Fruit fly (Drosophila melanogaster) whole organism, embryonic: ENCODE measurements around the gene ClC-c.

Experiments
- CG11695 ChIP-seq: fragments of 200-800 bp; sonication (Bioruptor generic); IDR thresholded peaks from 3 replicates; pipeline ENCODE4 v1.3.6; 2022; ENCODE audit warnings: missing biosample characterization, missing genetic modification characterization
- CG14014 ChIP-seq: fragments of 200-800 bp; sonication (Bioruptor generic); IDR thresholded peaks from 2 replicates; pipeline ENCODE4 v1.3.6; 2022; ENCODE audit warnings: missing biosample characterization, missing genetic modification characterization
- CG15011 ChIP-seq: fragments of 200-800 bp; sonication (Bioruptor generic); optimal IDR thresholded peaks from 3 replicates; lab custom pipeline; 2018; ENCODE audit warnings: missing biosample characterization, mild to moderate bottlenecking, missing genetic modification characterization
- CG1602 ChIP-seq: fragments of 200-800 bp; sonication (Bioruptor generic); optimal IDR thresholded peaks from 3 replicates; lab custom pipeline; 2016; ENCODE audit warnings: missing biosample characterization, missing genetic modification characterization
- CG17361 ChIP-seq: fragments of 200-800 bp; sonication (Bioruptor generic); IDR thresholded peaks from 3 replicates; pipeline ENCODE4 v1.3.6; 2022; ENCODE audit warnings: missing biosample characterization, missing genetic modification characterization
- CG18599 ChIP-seq: fragments of 200-800 bp; sonication (Bioruptor generic); optimal IDR thresholded peaks from 3 replicates; lab custom pipeline; 2017; ENCODE audit warnings: missing biosample characterization, missing genetic modification characterization, mild to moderate bottlenecking, moderate library complexity, missing genetic modification reagents
- CG18619 ChIP-seq: fragments of 200-800 bp; sonication (Bioruptor generic); optimal IDR thresholded peaks from 3 replicates; lab custom pipeline; 2017; ENCODE audit warnings: missing biosample characterization, mild to moderate bottlenecking, missing genetic modification characterization
- CG2712 ChIP-seq: fragments of 200-800 bp; optimal IDR thresholded peaks from 3 replicates; lab custom pipeline; 2019; ENCODE audit warnings: missing biosample characterization, mild to moderate bottlenecking, missing genetic modification characterization, moderate library complexity
- CG32532 ChIP-seq: fragments of 200-800 bp; sonication (Bioruptor generic); IDR thresholded peaks from 2 replicates; pipeline ENCODE4 v1.3.6; 2022; ENCODE audit warnings: missing biosample characterization, missing genetic modification characterization
- CG4360 ChIP-seq: fragments of 200-800 bp; sonication (Bioruptor generic); IDR thresholded peaks from 2 replicates; pipeline ENCODE4 v1.3.6; 2022; ENCODE audit warnings: missing biosample characterization, missing genetic modification characterization
- CG6254 ChIP-seq: fragments of 200-800 bp; sonication (Bioruptor generic); optimal IDR thresholded peaks from 3 replicates; lab custom pipeline; 2017; ENCODE audit warnings: mild to moderate bottlenecking, missing biosample characterization, missing genetic modification reagents, missing genetic modification characterization
- CG8359 ChIP-seq: fragments of 200-800 bp; sonication (Bioruptor generic); optimal IDR thresholded peaks from 2 replicates; lab custom pipeline; 2017; ENCODE audit warnings: missing biosample characterization, mild to moderate bottlenecking, missing genetic modification characterization, borderline replicate concordance
- CG8388 ChIP-seq: fragments of 200-800 bp; sonication (Bioruptor generic); optimal IDR thresholded peaks from 2 replicates; lab custom pipeline; 2019; ENCODE audit warnings: missing biosample characterization, mild to moderate bottlenecking, missing genetic modification characterization, moderate library complexity
- CG9932 ChIP-seq: fragments of 200-800 bp; sonication (Bioruptor generic); IDR thresholded peaks from 2 replicates; pipeline ENCODE4 v1.3.6; 2022; ENCODE audit warnings: missing biosample characterization, missing genetic modification characterization
- Chrac-16 ChIP-seq: fragments of 200-800 bp; sonication (Bioruptor generic); optimal IDR thresholded peaks from 3 replicates; lab custom pipeline; 2016; ENCODE audit warnings: missing biosample characterization, missing genetic modification characterization
- Dbx ChIP-seq: fragments of 200-800 bp; sonication (Bioruptor generic); IDR thresholded peaks from 3 replicates; pipeline ENCODE4 v1.3.6; 2022; ENCODE audit warnings: missing biosample characterization, missing genetic modification characterization
- Ets65A ChIP-seq: fragments of 200-800 bp; sonication (Bioruptor generic); peaks from one replicate; lab custom pipeline; 2016; ENCODE audit warnings: missing biosample characterization, missing genetic modification characterization
- Fer3 ChIP-seq: fragments of 200-800 bp; sonication (Bioruptor generic); optimal IDR thresholded peaks from 2 replicates; lab custom pipeline; 2018; ENCODE audit warnings: missing biosample characterization, mild to moderate bottlenecking, missing genetic modification characterization, moderate library complexity
- HLH3B ChIP-seq: fragments of 200-800 bp; sonication (Bioruptor generic); IDR thresholded peaks from 2 replicates; pipeline ENCODE4 v1.3.6; 2022; ENCODE audit warnings: missing biosample characterization, missing genetic modification characterization
- Hmr ChIP-seq: fragments of 200-800 bp; sonication (Bioruptor generic); optimal IDR thresholded peaks from 3 replicates; lab custom pipeline; 2017; ENCODE audit warnings: mild to moderate bottlenecking, missing biosample characterization, missing genetic modification reagents, missing genetic modification characterization
- Hr51 ChIP-seq, 2 experiments: fragments of 200-800 bp; sonication (Bioruptor generic); optimal IDR thresholded peaks; 2 replicates in 1 of 2; 3 replicates in 1 of 2; lab custom pipeline; 2016 to 2018; ENCODE audit warnings: missing biosample characterization in 2 of 2, missing genetic modification characterization in 2 of 2, mild to moderate bottlenecking in 1 of 2, moderate library complexity in 1 of 2
- Hr78 ChIP-seq, 2 experiments: fragments of 200-800 bp in 1 of 2; fragments of >200 bp in 1 of 2; sonication (Bioruptor generic) in 1 of 2; optimal IDR thresholded peaks; 2 replicates each; lab custom pipeline; 2017 to 2019; ENCODE audit warnings: missing biosample characterization in 2 of 2, missing genetic modification characterization in 2 of 2, mild to moderate bottlenecking in 1 of 2, moderate library complexity in 1 of 2
- Hsf ChIP-seq: fragments of 200-800 bp; sonication (Bioruptor generic); optimal IDR thresholded peaks from 3 replicates; lab custom pipeline; 2016; ENCODE audit warnings: missing biosample characterization, missing genetic modification characterization
- MTF-1 ChIP-seq: fragments of 200-800 bp; sonication (Bioruptor generic); optimal IDR thresholded peaks from 2 replicates; lab custom pipeline; 2018; ENCODE audit warnings: missing biosample characterization, mild to moderate bottlenecking, missing genetic modification characterization, borderline replicate concordance
- NfI ChIP-seq: fragments of 200-800 bp; sonication (Bioruptor generic); optimal IDR thresholded peaks from 3 replicates; lab custom pipeline; 2018; ENCODE audit warnings: missing biosample characterization, mild to moderate bottlenecking, missing genetic modification characterization, moderate library complexity
- Pdp1 ChIP-seq, 2 experiments: fragments of 200-800 bp; sonication (Bioruptor generic); optimal IDR thresholded peaks; 3 replicates each; lab custom pipeline; 2016; ENCODE audit warnings: missing biosample characterization in 2 of 2, missing genetic modification characterization in 2 of 2, mild to moderate bottlenecking in 1 of 2, moderate library complexity in 1 of 2
- Stat92E ChIP-seq, 3 experiments: fragments of >200 bp in 2 of 3; fragments of 200-800 bp in 1 of 3; sonication (Bioruptor generic) in 1 of 3; optimal IDR thresholded peaks; 2 replicates each; lab custom pipeline; 2017 to 2019; ENCODE audit warnings: missing biosample characterization in 3 of 3, missing genetic modification characterization in 3 of 3, mild to moderate bottlenecking in 1 of 3, moderate library complexity in 1 of 3
- ara ChIP-seq: fragments of 200-800 bp; sonication (Bioruptor generic); IDR thresholded peaks from 2 replicates; pipeline ENCODE4 v1.3.6; 2022; ENCODE audit warnings: missing biosample characterization, missing genetic modification characterization
- az2 ChIP-seq: fragments of 200-800 bp; sonication (Bioruptor generic); optimal IDR thresholded peaks from 3 replicates; lab custom pipeline; 2016; ENCODE audit warnings: missing biosample characterization, missing genetic modification characterization
- bcd ChIP-seq: fragments of 200-800 bp; sonication (Bioruptor generic); optimal IDR thresholded peaks from 2 replicates; lab custom pipeline; 2017; ENCODE audit warnings: missing biosample characterization, mild to moderate bottlenecking, missing genetic modification characterization
- caup ChIP-seq: fragments of 200-800 bp; sonication (Bioruptor generic); optimal IDR thresholded peaks from 3 replicates; lab custom pipeline; 2017; ENCODE audit warnings: missing biosample characterization, mild to moderate bottlenecking, missing genetic modification characterization, moderate library complexity; ENCODE audit not compliant: severe bottlenecking
- crp ChIP-seq, 2 experiments: fragments of 200-800 bp; sonication (Bioruptor generic); optimal IDR thresholded peaks; 2 replicates in 1 of 2; 3 replicates in 1 of 2; lab custom pipeline; 2017; ENCODE audit warnings: missing biosample characterization in 2 of 2, missing genetic modification characterization in 2 of 2, mild to moderate bottlenecking in 1 of 2, moderate library complexity in 1 of 2
- cwo ChIP-seq: fragments of 200-800 bp; sonication (Bioruptor generic); optimal IDR thresholded peaks from 3 replicates; lab custom pipeline; 2017; ENCODE audit warnings: missing biosample characterization, missing genetic modification characterization, mild to moderate bottlenecking, moderate library complexity, missing genetic modification reagents
- ewg ChIP-seq: fragments of 200-800 bp; sonication (Bioruptor generic); optimal IDR thresholded peaks from 3 replicates; lab custom pipeline; 2017; ENCODE audit warnings: mild to moderate bottlenecking, missing biosample characterization, missing genetic modification reagents, missing genetic modification characterization
- fd3F ChIP-seq: fragments of 200-800 bp; sonication (Bioruptor generic); optimal IDR thresholded peaks from 2 replicates; lab custom pipeline; 2018; ENCODE audit warnings: missing biosample characterization, mild to moderate bottlenecking, missing genetic modification characterization, moderate library complexity
- grau ChIP-seq: fragments of 200-800 bp; optimal IDR thresholded peaks from 3 replicates; lab custom pipeline; 2019; ENCODE audit warnings: missing biosample characterization, mild to moderate bottlenecking, missing genetic modification characterization, moderate library complexity
- hkb ChIP-seq, 2 experiments: fragments of 200-800 bp in 1 of 2; fragments of >200 bp in 1 of 2; sonication (Bioruptor generic) in 1 of 2; IDR thresholded peaks in 1 of 2; optimal IDR thresholded peaks in 1 of 2; 2 replicates each; pipeline versions ENCODE4 v1.3.6 to Lab custom; 2017 to 2022; ENCODE audit warnings: missing biosample characterization in 1 of 2, missing genetic modification characterization in 1 of 2
- kah ChIP-seq: fragments of 200-800 bp; sonication (Bioruptor generic); optimal IDR thresholded peaks from 2 replicates; lab custom pipeline; 2018; ENCODE audit warnings: missing biosample characterization, mild to moderate bottlenecking, missing genetic modification characterization
- ken ChIP-seq: fragments of 200-800 bp; sonication (Bioruptor generic); IDR thresholded peaks from 3 replicates; pipeline ENCODE4 v1.3.6; 2022; ENCODE audit warnings: missing biosample characterization, missing genetic modification characterization
- lab ChIP-seq: fragments of 200-800 bp; sonication (Bioruptor generic); optimal IDR thresholded peaks from 3 replicates; lab custom pipeline; 2017; ENCODE audit warnings: missing biosample characterization, missing genetic modification characterization, mild to moderate bottlenecking, moderate library complexity, missing genetic modification reagents
- lbe ChIP-seq: fragments of 200-800 bp; sonication (Bioruptor generic); optimal IDR thresholded peaks from 2 replicates; lab custom pipeline; 2016; ENCODE audit warnings: missing biosample characterization, mild to moderate bottlenecking, missing genetic modification characterization
- lmd ChIP-seq: fragments of 200-800 bp; sonication (Bioruptor generic); IDR thresholded peaks from 2 replicates; pipeline ENCODE4 v1.3.6; 2022; ENCODE audit warnings: missing biosample characterization, missing genetic modification characterization
- otp ChIP-seq: fragments of 200-800 bp; sonication (Bioruptor generic); IDR thresholded peaks from 3 replicates; pipeline ENCODE4, ENCODE4 v1.3.6; 2022; ENCODE audit warnings: missing biosample characterization, missing genetic modification characterization
- pnt ChIP-seq: fragments of 200-800 bp; sonication (Bioruptor generic); optimal IDR thresholded peaks from 3 replicates; lab custom pipeline; 2016; ENCODE audit warnings: missing biosample characterization, missing genetic modification characterization
- row ChIP-seq: fragments of 200-800 bp; sonication (Bioruptor generic); IDR thresholded peaks from 3 replicates; pipeline ENCODE4 v1.3.6; 2022; ENCODE audit warnings: missing biosample characterization, missing genetic modification characterization
- ttk ChIP-seq: fragments of 200-800 bp; sonication (Bioruptor generic); IDR thresholded peaks from 2 replicates; pipeline ENCODE4 v2.1.2; 2022; ENCODE audit warnings: missing biosample characterization, missing genetic modification characterization
- vnd ChIP-seq: fragments of 200-800 bp; sonication (Bioruptor generic); IDR thresholded peaks from 3 replicates; pipeline ENCODE4 v1.3.6; 2022; ENCODE audit warnings: missing biosample characterization, missing genetic modification characterization; ENCODE audit not compliant: partially characterized antibody

The ClC-c gene

dm6 chr3L:16053026-16053556, 37.2 kb upstream of the ClC-c start (continued):
- TF ChIP-seq hkb (optimal IDR thresholded peaks at IDR 0.05; lab: Kevin White, UChicago) (no peak), hkb (GFP tag; IDR thresholded peaks at IDR 0.05; lab: Robert Waterston, UW) (no peak), CG18619 (no peak), CG4360 (GFP tag; lab: Robert Waterston, UW) (peak; percentile 12; the same call in 1 of the 2 replicates), lbe (GFP tag; lab: Kevin White, UChicago) (no peak), CG14014 (GFP tag; lab: Robert Waterston, UW) (0 out of 2 replicates have a peak, but pooled peaks have one; percentile 6), grau (no peak), CG1602 (GFP tag; lab: Kevin White, UChicago) (no peak), CG8359 (no peak), Pdp1 (GFP tag; optimal IDR thresholded peaks at IDR 0.05; lab: Kevin White, UChicago) (no peak), CG32532 (GFP tag; lab: Robert Waterston, UW) (no peak), ken (peak; percentile 60; the same call in 2 of the 3 replicates), Fer3 (no peak), Chrac-16 (no peak), crp (GFP tag; optimal IDR thresholded peaks at IDR 0.05; lab: Kevin White, UChicago) (no peak), CG11695 (0 out of 3 replicates have a peak, but pooled peaks have one; percentile 6), Dbx (0 out of 3 replicates have a peak, but pooled peaks have one; percentile 9), ara (GFP tag; lab: Robert Waterston, UW) (peak; percentile 51; the same call in 1 of the 2 replicates), Stat92E (GFP tag; optimal IDR thresholded peaks at IDR 0.05; lab: Kevin White, UChicago) (no peak), fd3F (GFP tag; lab: Kevin White, UChicago) (no peak), Hr78 (GFP tag; optimal IDR thresholded peaks at IDR 0.05; lab: Kevin White, UChicago) (no peak)

- TF ChIP-seq row: peak; percentile 40; the same call in 2 of the 3 replicates
- peak; percentile 34 for TF ChIP-seq cwo (GFP tag; lab: Kevin White, UChicago)
- TF ChIP-seq otp (GFP tag; lab: Robert Waterston, UW): peak; percentile 28; the same call in 1 of the 3 replicates
- TF ChIP-seq caup: peak; percentile 13
- TF ChIP-seq CG8388 (GFP tag; lab: Kevin White, UChicago): peak; percentile 54
- TF ChIP-seq NfI (GFP tag; lab: Kevin White, UChicago): peak; percentile 19
- TF ChIP-seq CG15011: peak; percentile 23
- TF ChIP-seq ttk (GFP tag; lab: Robert Waterston, UW): 0 out of 2 replicates have a peak, but pooled peaks have one; percentile 5
- peak; percentile 64 for TF ChIP-seq CG11695
- peak; percentile 9 for TF ChIP-seq kah
- TF ChIP-seq Hmr (GFP tag; lab: Kevin White, UChicago): peak; percentile 48
- TF ChIP-seq vnd: no peak
- TF ChIP-seq Hr51 (GFP tag; optimal IDR thresholded peaks at IDR 0.05; lab: Kevin White, UChicago): peak in 1 of 2 experiments; percentile 83
- peak; percentile 36 for TF ChIP-seq CG18599 (GFP tag; lab: Kevin White, UChicago)
- peak; percentile 58 for TF ChIP-seq Ets65A (GFP tag; lab: Kevin White, UChicago)
- TF ChIP-seq CG6254 (GFP tag; lab: Kevin White, UChicago): peak; percentile 25
- peak; percentile 52 for TF ChIP-seq Hsf (GFP tag; lab: Kevin White, UChicago)
- peak; percentile 63 for TF ChIP-seq lmd
- TF ChIP-seq hkb (optimal IDR thresholded peaks at IDR 0.05; lab: Kevin White, UChicago): no peak
- peak; percentile 61 for TF ChIP-seq hkb (GFP tag; IDR thresholded peaks at IDR 0.05; lab: Robert Waterston, UW)
- TF ChIP-seq CG2712 (tag; lab: Kevin White, UChicago): peak; percentile 68
- peak; percentile 45 for TF ChIP-seq lab (GFP tag; lab: Kevin White, UChicago)
- TF ChIP-seq CG17361: peak; percentile 78
- TF ChIP-seq bcd (GFP tag; lab: Kevin White, UChicago): peak; percentile 49
- peak; percentile 18; the same call in 1 of the 2 replicates for TF ChIP-seq HLH3B (GFP tag; lab: Robert Waterston, UW)
- TF ChIP-seq CG9932 (GFP tag; lab: Robert Waterston, UW): no peak
- peak; percentile 56 for TF ChIP-seq az2 (GFP tag; lab: Kevin White, UChicago)
- no peak for TF ChIP-seq pnt (GFP tag; lab: Kevin White, UChicago)
- TF ChIP-seq MTF-1 (GFP tag; lab: Kevin White, UChicago): no peak
- no peak for TF ChIP-seq Stat92E (GFP tag; optimal IDR thresholded peaks at IDR 0.05; lab: Kevin White, UChicago)
- TF ChIP-seq ewg (GFP tag; lab: Kevin White, UChicago): peak; percentile 46
Measured at dm6 chr3L:16054095-16054494, 36.2 kb upstream of the ClC-c start.
